Fruit fly (Drosophila melanogaster): Measurements from ENCODE around the gene CG4842.

CG4842 gene

dm6 chr3L:16407815-16408608 lies 39.8 kb downstream of the CG4842 start:
- TF ChIP-seq CG8478 (optimal IDR thresholded peaks at IDR 0.05) (no peak), pan (optimal IDR thresholded peaks at IDR 0.05) (no peak), Dll (optimal IDR thresholded peaks at IDR 0.05) (no peak), psq (optimal IDR thresholded peaks at IDR 0.05) (no peak), usp (GFP tag; optimal IDR thresholded peaks at IDR 0.05) (no peak), EcR (GFP tag; optimal IDR thresholded peaks at IDR 0.05) (no peak)

dm6 chr3L:16408609-16409439 lies 40.6 kb downstream of the CG4842 start:
- TF ChIP-seq EcR (GFP tag; optimal IDR thresholded peaks at IDR 0.05) (peak in 1 of 2 experiments; percentile 13), Dll (optimal IDR thresholded peaks at IDR 0.05) (no peak)

DNA sequence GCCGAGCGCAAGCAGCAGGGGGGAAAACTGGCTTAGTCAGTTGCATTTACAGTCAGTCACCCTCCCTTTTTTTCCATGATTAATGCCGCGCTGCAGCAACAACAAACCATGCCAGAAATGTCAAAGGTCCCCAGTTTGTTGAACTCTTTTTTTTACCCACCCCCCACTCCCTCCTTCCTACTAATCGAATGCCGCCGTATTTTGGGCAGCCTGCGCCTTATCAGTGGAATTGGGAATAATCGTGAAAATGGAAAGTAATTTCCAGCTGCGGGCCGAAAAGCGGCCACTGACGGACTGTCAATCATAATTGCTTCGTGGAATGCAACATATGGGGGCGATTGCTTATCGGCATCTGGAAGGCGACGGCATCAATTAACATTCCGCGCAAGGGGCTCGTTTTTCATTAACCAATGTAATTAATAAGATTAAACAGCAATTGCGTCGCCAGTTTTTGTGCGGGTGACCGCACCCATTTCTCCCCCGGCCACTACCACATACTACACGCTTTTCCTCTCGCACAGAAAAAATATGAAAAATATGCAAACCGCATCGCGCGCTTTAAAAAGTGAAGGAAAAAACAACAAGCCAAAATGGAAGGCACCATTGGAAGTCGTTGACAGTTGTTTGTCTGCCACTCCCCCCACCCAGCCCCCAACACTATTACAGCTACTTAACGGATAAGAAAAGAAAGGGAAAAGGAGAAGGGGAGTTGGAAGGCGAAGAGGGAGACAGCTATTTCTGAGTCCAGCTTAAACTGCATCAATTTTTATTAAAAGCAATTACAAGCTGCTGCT lies 41.4 kb downstream of the CG4842 start:
- no peak for TF ChIP-seq psq (optimal IDR thresholded peaks at IDR 0.05)
- no peak for TF ChIP-seq pan (optimal IDR thresholded peaks at IDR 0.05)
- peak in 1 of 2 experiments; percentile 35 for TF ChIP-seq EcR (GFP tag; optimal IDR thresholded peaks at IDR 0.05)
- TF ChIP-seq Dll (optimal IDR thresholded peaks at IDR 0.05), result peak; percentile 32

DNA sequence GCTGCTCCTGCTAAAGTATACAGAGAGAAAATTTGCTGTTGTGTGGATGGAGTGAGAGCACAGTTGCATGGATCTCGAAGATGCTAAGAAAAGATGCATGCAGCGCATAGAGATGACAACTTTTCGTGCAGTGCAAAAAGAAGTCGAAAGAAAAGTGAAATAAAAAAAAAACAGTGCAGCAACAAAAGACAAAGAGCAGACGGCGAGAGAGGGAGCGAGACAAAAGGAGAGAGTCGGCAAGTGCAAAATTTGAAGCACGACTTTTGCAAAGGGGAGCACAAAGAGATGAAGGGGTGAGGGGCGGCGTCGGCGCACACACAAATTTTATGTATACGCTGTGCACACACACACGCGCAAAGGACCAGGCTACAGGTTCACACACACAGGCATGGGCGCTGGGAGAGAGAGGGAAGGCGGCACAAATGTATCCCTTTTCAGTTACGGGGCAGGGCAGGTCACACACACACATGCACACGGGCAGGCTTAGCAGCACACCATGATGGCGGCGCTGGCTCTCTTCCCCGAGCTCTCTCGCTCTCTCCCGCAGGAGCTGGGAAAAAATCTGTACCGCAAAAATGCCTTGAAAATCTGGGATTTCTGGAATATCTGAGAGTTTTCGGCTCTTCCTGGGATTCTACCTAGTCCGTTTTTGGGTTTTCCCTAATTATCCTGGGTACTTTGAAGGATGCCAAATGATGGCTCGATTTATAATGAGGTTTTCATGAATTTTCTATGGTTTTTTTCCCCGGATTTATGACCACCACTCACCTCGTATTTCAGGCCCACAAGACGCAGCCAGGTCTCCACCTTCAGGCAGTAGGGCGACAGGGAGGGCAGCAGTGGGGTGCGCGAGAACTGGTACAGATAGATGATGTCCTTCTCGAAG lies 42.3 kb downstream of the CG4842 start:
- TF ChIP-seq usp (GFP tag; optimal IDR thresholded peaks at IDR 0.05) (no peak), Dll (optimal IDR thresholded peaks at IDR 0.05) (peak; percentile 78)

DNA sequence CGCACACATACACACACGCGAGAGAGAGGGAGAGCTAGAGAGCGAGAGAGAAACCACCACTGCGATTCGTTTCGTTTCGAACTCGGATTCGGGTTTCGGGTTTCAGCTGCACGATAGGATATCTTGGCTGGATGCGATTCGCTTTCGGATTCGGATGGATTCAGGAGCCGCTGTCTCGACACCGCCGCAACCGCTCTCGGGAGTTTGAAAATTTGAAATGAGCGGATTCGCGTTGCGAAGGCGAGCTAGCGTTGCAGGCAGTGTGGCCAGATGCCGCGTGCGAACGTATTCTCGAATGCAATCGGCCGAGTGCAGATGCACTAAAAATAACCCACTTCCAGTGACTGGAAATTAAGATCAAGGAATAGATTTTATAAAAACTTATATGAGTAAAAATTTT lies 43.4 kb downstream of the CG4842 start, which contains the start of gene fax:
Gene fax (minus strand): TSS at position 263 of the 400 bp plus-strand sequence.
- TF ChIP-seq EcR (GFP tag; optimal IDR thresholded peaks at IDR 0.05), result no peak
- no peak for TF ChIP-seq CG8478 (optimal IDR thresholded peaks at IDR 0.05)
- no peak for TF ChIP-seq Dll (optimal IDR thresholded peaks at IDR 0.05)
- no peak for TF ChIP-seq pan (optimal IDR thresholded peaks at IDR 0.05)

DNA sequence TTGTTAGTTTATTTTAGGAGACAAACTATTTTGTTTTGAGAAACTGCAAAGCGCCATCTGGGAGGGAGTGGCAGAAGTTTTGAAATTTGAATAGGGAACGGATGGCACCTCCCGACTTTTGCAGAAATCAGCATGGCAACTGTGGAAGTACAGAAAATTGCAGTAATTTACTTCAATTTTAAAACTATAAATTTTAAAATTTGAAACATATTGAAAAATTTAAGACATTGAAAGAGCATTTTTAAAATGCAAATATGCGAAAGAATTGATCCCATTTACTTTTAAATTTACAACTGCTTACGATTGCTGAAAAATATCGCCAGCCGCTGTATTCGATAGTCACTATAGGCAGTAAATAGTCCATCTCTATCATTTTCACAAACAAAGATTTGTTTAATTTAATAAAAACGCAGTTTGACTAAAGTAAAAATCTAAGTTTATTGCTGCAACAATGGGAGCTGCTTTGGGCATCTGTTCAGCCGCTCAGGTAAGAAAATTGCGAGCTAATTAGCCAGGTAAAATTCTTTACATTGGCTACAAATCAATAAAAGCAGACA lies 44.3 kb downstream of the CG4842 start, which contains the start of gene Serinc:
Gene Serinc (plus strand): TSS at position 329 of the 557 bp plus-strand sequence.
- TF ChIP-seq usp (GFP tag; optimal IDR thresholded peaks at IDR 0.05) (no peak), pan (optimal IDR thresholded peaks at IDR 0.05) (no peak), CG8478 (optimal IDR thresholded peaks at IDR 0.05) (no peak), EcR (GFP tag; optimal IDR thresholded peaks at IDR 0.05) (no peak)

- no peak for TF ChIP-seq psq (optimal IDR thresholded peaks at IDR 0.05)
- TF ChIP-seq pan (optimal IDR thresholded peaks at IDR 0.05), result no peak
- TF ChIP-seq CG8478 (optimal IDR thresholded peaks at IDR 0.05), result no peak
- no peak for TF ChIP-seq Dll (optimal IDR thresholded peaks at IDR 0.05)
These were observed 48.8 kb downstream of the CG4842 start, which contains the start of gene GluRS-m for dm6 chr3L:16417024-16417423. Gene GluRS-m, minus strand, starts transcription at chr3L:16417177.
